Fruit fly (Drosophila melanogaster): ENCODE data around the gene Tsp26A.

Tsp26A gene

DNA sequence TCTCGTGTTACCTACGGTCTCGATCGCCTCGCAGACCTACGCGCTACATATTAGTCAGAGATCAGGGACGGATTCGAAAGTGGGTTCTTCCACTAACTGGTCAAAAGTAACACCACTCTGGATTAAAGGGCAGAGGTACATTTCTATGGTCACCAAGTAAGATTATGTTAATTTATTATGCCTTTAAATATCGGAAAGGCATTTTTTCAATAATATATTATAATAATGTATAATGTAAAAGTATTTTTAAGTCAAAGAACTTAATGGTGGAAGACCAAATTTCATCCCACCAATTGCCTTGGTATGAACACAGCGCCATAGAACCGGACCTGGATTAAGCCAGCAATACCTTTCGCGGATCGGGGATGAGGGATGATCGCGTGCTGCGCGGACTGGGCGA is 22.8 kb downstream of the Tsp26A start:
- TF ChIP-seq Sin3A (optimal IDR thresholded peaks at IDR 0.05) (no peak), CG12744 (GFP tag; optimal IDR thresholded peaks at IDR 0.05) (no peak), Mes4 (GFP tag; optimal IDR thresholded peaks at IDR 0.05) (no peak), Side (GFP tag; optimal IDR thresholded peaks at IDR 0.05) (no peak), dmrt99B (tag; optimal IDR thresholded peaks at IDR 0.05) (peak; percentile 29), Sox102F (GFP tag; optimal IDR thresholded peaks at IDR 0.05) (no peak), NK7.1 (GFP tag; optimal IDR thresholded peaks at IDR 0.05) (no peak), Dad (GFP tag; optimal IDR thresholded peaks at IDR 0.05) (no peak), dmrt11E (tag; optimal IDR thresholded peaks at IDR 0.05) (peak; percentile 13), al (GFP tag; IDR thresholded peaks at IDR 0.05) (no peak), CG15601 (tag; optimal IDR thresholded peaks at IDR 0.05) (peak; percentile 17), Dbx (GFP tag; IDR thresholded peaks at IDR 0.05) (no peak), Hey (tag; optimal IDR thresholded peaks at IDR 0.05) (no peak), Mad (GFP tag; optimal IDR thresholded peaks at IDR 0.05) (no peak), inv (GFP tag; IDR thresholded peaks at IDR 0.05; ENCODE audit: partially characterized antibody) (no peak), caup (GFP tag; optimal IDR thresholded peaks at IDR 0.05; ENCODE audit: severe bottlenecking) (no peak), CG13775 (GFP tag; optimal IDR thresholded peaks at IDR 0.05) (no peak), Dip3 (GFP tag; optimal IDR thresholded peaks at IDR 0.05) (no peak), tgo (GFP tag; IDR thresholded peaks at IDR 0.05) (no peak), CG4707 (GFP tag; optimal IDR thresholded peaks at IDR 0.05) (no peak), Atf-2 (GFP tag; optimal IDR thresholded peaks at IDR 0.05) (no peak), Hsf (GFP tag; optimal IDR thresholded peaks at IDR 0.05) (no peak), CG2678 (tag; optimal IDR thresholded peaks at IDR 0.05) (peak; percentile 56), bowl (GFP tag; IDR thresholded peaks at IDR 0.05) (no peak), CG2712 (tag; optimal IDR thresholded peaks at IDR 0.05) (peak; percentile 70), Gug (GFP tag; IDR thresholded peaks at IDR 0.05) (0 out of 4 replicates have a peak, but pooled peaks have one; percentile 36), sug (tag; optimal IDR thresholded peaks at IDR 0.05) (no peak), Dref (GFP tag; IDR thresholded peaks at IDR 0.05) (no peak), CG6654 (GFP tag; optimal IDR thresholded peaks at IDR 0.05) (no peak), H15 (GFP tag; IDR thresholded peaks at IDR 0.05) (no peak), lbe (GFP tag; optimal IDR thresholded peaks at IDR 0.05) (no peak), CG13624 (GFP tag; optimal IDR thresholded peaks at IDR 0.05) (no peak), sna (GFP tag; IDR thresholded peaks at IDR 0.05; ENCODE audit: partially characterized antibody) (no peak), Eip74EF (GFP tag; optimal IDR thresholded peaks at IDR 0.05) (no peak), da (GFP tag; optimal IDR thresholded peaks at IDR 0.05) (no peak), CG17328 (GFP tag; IDR thresholded peaks at IDR 0.05) (no peak), dimm (GFP tag; IDR thresholded peaks at IDR 0.05) (no peak), sens (GFP tag) (no peak), CG10267 (tag; optimal IDR thresholded peaks at IDR 0.05) (no peak), sens-2 (GFP tag; IDR thresholded peaks at IDR 0.05) (no peak), nerfin-1 (tag; optimal IDR thresholded peaks at IDR 0.05) (no peak), Ssrp (tag; optimal IDR thresholded peaks at IDR 0.05) (peak; percentile 44), psq (GFP tag; optimal IDR thresholded peaks at IDR 0.05) (no peak), CG4404 (GFP tag; IDR thresholded peaks at IDR 0.05) (peak; percentile 68), lola (GFP tag; optimal IDR thresholded peaks at IDR 0.05) (peak in 1 of 3 experiments; percentile 58), zf30C (GFP tag; optimal IDR thresholded peaks at IDR 0.05) (no peak), nmo (GFP tag; optimal IDR thresholded peaks at IDR 0.05) (peak; percentile 57), CG6854 (GFP tag; optimal IDR thresholded peaks at IDR 0.05) (no peak), fd102C (GFP tag; optimal IDR thresholded peaks at IDR 0.05) (no peak), mld (GFP tag; IDR thresholded peaks at IDR 0.05; ENCODE audit: partially characterized antibody) (no peak), seq (GFP tag; IDR thresholded peaks at IDR 0.05) (no peak), CG9727 (GFP tag; optimal IDR thresholded peaks at IDR 0.05) (peak; percentile 52)
